Worm (Caenorhabditis elegans) whole organism, L4 larva: Measurements from ENCODE around the gene ttll-15.
A peak's percentile ranks its signal among the peaks of the same experiment; 100 is the strongest.

Experiments used
- jun-1 ChIP-seq: fragments of 150-350 bp; optimal IDR thresholded peaks from 2 replicates; lab custom pipeline; 2014; ENCODE audit warnings: missing biosample characterization, missing genetic modification reagents, missing genetic modification characterization
- nhr-77 ChIP-seq: fragments of 150-350 bp; optimal IDR thresholded peaks from 2 replicates; lab custom pipeline; 2014; ENCODE audit warnings: missing biosample characterization, missing genetic modification characterization

ce11 chrV:10338305-10338992 is 19.9 kb upstream of the ttll-15 start, which contains the start of gene arx-2:
- TF ChIP-seq nhr-77 (tag; lab: Kevin White, UChicago) = peak; percentile 53
- no peak for TF ChIP-seq jun-1 (tag; lab: Kevin White, UChicago)
